Worm (Caenorhabditis elegans): ENCODE data around the gene epac-1.

ce11 chrIII:10156269-10156668 is 32.7 kb upstream of the epac-1 start:
- TF ChIP-seq lin-13 (GFP tag; optimal IDR thresholded peaks at IDR 0.05) (no peak), zip-2 (tag; optimal IDR thresholded peaks at IDR 0.05) (no peak), egl-27 (tag; optimal IDR thresholded peaks at IDR 0.05) (no peak), dmd-6 (GFP tag; IDR thresholded peaks at IDR 0.05) (no peak), snpc-4 (tag; optimal IDR thresholded peaks at IDR 0.05) (no peak)
